Worm (Caenorhabditis elegans) whole organism, early embryonic: ENCODE data around the gene rps-14.

Experiments used
- B0310.2 ChIP-seq: sonication (generic microtip); optimal IDR thresholded peaks from 2 replicates; lab custom pipeline; 2016; ENCODE audit warnings: mild to moderate bottlenecking, missing genetic modification characterization, missing compliant biosample characterization
- ama-1 ChIP-seq: fragments of 150-350 bp; optimal IDR thresholded peaks from 2 replicates; lab custom pipeline; 2014
- ceh-13 ChIP-seq: fragments of 200-800 bp; sonication (Bioruptor generic); optimal IDR thresholded peaks from 2 replicates; lab custom pipeline; 2018; ENCODE audit warnings: mild to moderate bottlenecking, missing genetic modification characterization, missing compliant biosample characterization
- ceh-36 ChIP-seq: sonication (generic microtip); optimal IDR thresholded peaks from 2 replicates; lab custom pipeline; 2016; ENCODE audit warnings: missing genetic modification characterization, inconsistent platforms, missing compliant biosample characterization
- flt-1 ChIP-seq: fragments of 200-800 bp; sonication (Bioruptor generic); IDR thresholded peaks from 2 replicates; pipeline ENCODE4 v1.3.6; 2022; ENCODE audit warnings: missing genetic modification characterization, missing compliant biosample characterization
- hmbx-1 ChIP-seq: sonication (generic microtip); optimal IDR thresholded peaks from 2 replicates; lab custom pipeline; 2016; ENCODE audit warnings: mild to moderate bottlenecking, missing genetic modification characterization, missing compliant biosample characterization
- hmg-4 ChIP-seq: fragments of 200-800 bp; sonication (Bioruptor generic); optimal IDR thresholded peaks from 2 replicates; lab custom pipeline; 2018; ENCODE audit warnings: mild to moderate bottlenecking, missing genetic modification characterization, missing compliant biosample characterization
- hnd-1 ChIP-seq: sonication (generic microtip); optimal IDR thresholded peaks from 2 replicates; lab custom pipeline; 2016; ENCODE audit warnings: missing genetic modification characterization, missing compliant biosample characterization
- pes-1 ChIP-seq: fragments of 200-800 bp; sonication (Bioruptor generic); IDR thresholded peaks from 2 replicates; pipeline ENCODE4 v1.3.6; 2022; ENCODE audit warnings: missing genetic modification reagents, missing genetic modification characterization, missing compliant biosample characterization
- tbx-11 ChIP-seq: fragments of 200-800 bp; sonication (Bioruptor generic); IDR thresholded peaks from 2 replicates; pipeline ENCODE4 v1.3.6; 2022; ENCODE audit warnings: missing genetic modification characterization, missing compliant biosample characterization
- tbx-37 ChIP-seq: fragments of 200-800 bp; sonication (Bioruptor generic); conservative IDR thresholded peaks from 2 replicates; pipeline ENCODE4 v1.3.6; 2022; ENCODE audit warnings: missing genetic modification reagents, missing genetic modification characterization, missing compliant biosample characterization

ce11 chrIII:7192942-7193665 lies 13.7 kb upstream of the rps-14 start, which contains the start of gene mec-14:
- no peak for TF ChIP-seq pes-1 (GFP tag; lab: Robert Waterston, UW)
- no peak for TF ChIP-seq ama-1 (lab: Kevin White, UChicago)
- no peak for TF ChIP-seq tbx-11 (GFP tag; lab: Robert Waterston, UW)
- TF ChIP-seq B0310.2: no peak
- no peak for TF ChIP-seq ceh-13 (GFP tag; lab: Kevin White, UChicago)
- TF ChIP-seq flt-1 (GFP tag; lab: Robert Waterston, UW): no peak
- no peak for TF ChIP-seq hnd-1
- TF ChIP-seq hmbx-1 (tag; lab: Kevin White, UChicago): no peak
- no peak for TF ChIP-seq tbx-37 (GFP tag; lab: Robert Waterston, UW)
- TF ChIP-seq hmg-4: no peak
- TF ChIP-seq ceh-36 (tag; lab: Kevin White, UChicago): no peak
